Fruit fly (Drosophila melanogaster) whole organism, embryonic: ENCODE data around the gene Cpr73D.

Experiments
- Antp ChIP-seq: fragments of 200-800 bp; sonication (Bioruptor generic); optimal IDR thresholded peaks from 3 replicates; lab custom pipeline; 2016; ENCODE audit warnings: missing biosample characterization, missing genetic modification characterization
- CG10209 ChIP-seq: fragments of 200-800 bp; sonication (Bioruptor generic); optimal IDR thresholded peaks from 3 replicates; lab custom pipeline; 2017; ENCODE audit warnings: missing biosample characterization, mild to moderate bottlenecking, missing genetic modification characterization, missing genetic modification reagents
- CG10543 ChIP-seq: fragments of 200-800 bp; sonication (Bioruptor generic); optimal IDR thresholded peaks from 3 replicates; lab custom pipeline; 2017; ENCODE audit warnings: missing biosample characterization, mild to moderate bottlenecking, missing genetic modification characterization, moderate library complexity
- CG13624 ChIP-seq: fragments of 200-800 bp; sonication (Bioruptor generic); optimal IDR thresholded peaks from 2 replicates; lab custom pipeline; 2016; ENCODE audit warnings: missing biosample characterization, missing genetic modification characterization
- CG17802 ChIP-seq: fragments of 200-800 bp; sonication (Bioruptor generic); optimal IDR thresholded peaks from 2 replicates; lab custom pipeline; 2018; ENCODE audit warnings: missing biosample characterization, mild to moderate bottlenecking, missing genetic modification characterization, moderate library complexity
- CG8281 ChIP-seq: fragments of 200-800 bp; sonication (Bioruptor generic); optimal IDR thresholded peaks from 2 replicates; lab custom pipeline; 2018; ENCODE audit warnings: missing biosample characterization, mild to moderate bottlenecking, missing genetic modification characterization, moderate library complexity
- PHDP ChIP-seq: fragments of 200-800 bp; sonication (Bioruptor generic); optimal IDR thresholded peaks from 3 replicates; lab custom pipeline; 2018; ENCODE audit warnings: missing biosample characterization, mild to moderate bottlenecking, missing genetic modification characterization, moderate library complexity
- ranshi ChIP-seq: fragments of 200-800 bp; sonication (Bioruptor generic); IDR thresholded peaks from 2 replicates; pipeline ENCODE4 v1.3.6; 2022; ENCODE audit warnings: missing biosample characterization, missing genetic modification characterization

dm6 chr3L:16891914-16892313 is 65.6 kb downstream of the Cpr73D start:
- no peak for TF ChIP-seq ranshi (GFP tag; lab: Robert Waterston, UW)
- no peak for TF ChIP-seq CG8281
- no peak for TF ChIP-seq CG10543
- no peak for TF ChIP-seq CG17802 (tag; lab: Kevin White, UChicago)
- TF ChIP-seq CG13624 (GFP tag; lab: Kevin White, UChicago): no peak
- TF ChIP-seq CG10209: no peak
- TF ChIP-seq PHDP: no peak
- TF ChIP-seq Antp (GFP tag; lab: Kevin White, UChicago): no peak
